Fruit fly (Drosophila melanogaster): Measurements from ENCODE around the gene Ets65A.

The Ets65A gene

dm6 chr3L:6059062-6059708, 38.2 kb upstream of the Ets65A start, which contains the start of gene CG6592 (continued):
- TF ChIP-seq Ets97D (GFP tag; optimal IDR thresholded peaks at IDR 0.05) = peak; percentile 98
- TF ChIP-seq CG5180 (GFP tag; optimal IDR thresholded peaks at IDR 0.05) = no peak
- TF ChIP-seq CG11398 (GFP tag; optimal IDR thresholded peaks at IDR 0.05) = peak; percentile 24
- peak; percentile 70; the same call in 1 of the 2 replicates for TF ChIP-seq chm (GFP tag; IDR thresholded peaks at IDR 0.05)
- TF ChIP-seq CG13123 (GFP tag; optimal IDR thresholded peaks at IDR 0.05) = no peak
- TF ChIP-seq CG6791 (GFP tag; IDR thresholded peaks at IDR 0.05; ENCODE audit: partially characterized antibody) = no peak
- TF ChIP-seq CG17829 (tag; optimal IDR thresholded peaks at IDR 0.05) = peak; percentile 15
- peak; percentile 63 for TF ChIP-seq Myb (GFP tag; optimal IDR thresholded peaks at IDR 0.05)
- no peak for TF ChIP-seq kni (GFP tag; optimal IDR thresholded peaks at IDR 0.05)
- no peak for TF ChIP-seq CG12071 (GFP tag; optimal IDR thresholded peaks at IDR 0.05)
- TF ChIP-seq CG4404 (GFP tag; IDR thresholded peaks at IDR 0.05) = peak; percentile 49
- no peak for TF ChIP-seq bsh (GFP tag; optimal IDR thresholded peaks at IDR 0.05)
- peak in 1 of 2 experiments; percentile 67 for TF ChIP-seq tll (GFP tag; optimal IDR thresholded peaks at IDR 0.05)
- no peak for TF ChIP-seq ind (GFP tag; optimal IDR thresholded peaks at IDR 0.05)
- TF ChIP-seq CG11695 (GFP tag; IDR thresholded peaks at IDR 0.05) = no peak
- TF ChIP-seq Oaz (GFP tag; IDR thresholded peaks at IDR 0.05) = no peak
- no peak for TF ChIP-seq gt (GFP tag; IDR thresholded peaks at IDR 0.05)
- no peak for TF ChIP-seq HLHmδ (GFP tag; optimal IDR thresholded peaks at IDR 0.05)
- peak; percentile 32 for TF ChIP-seq Atf-2 (GFP tag; optimal IDR thresholded peaks at IDR 0.05)
- no peak for TF ChIP-seq CG8281 (tag; optimal IDR thresholded peaks at IDR 0.05)
- no peak for TF ChIP-seq CG15514 (GFP tag; optimal IDR thresholded peaks at IDR 0.05)
- peak; percentile 23 for TF ChIP-seq CG17802 (tag; optimal IDR thresholded peaks at IDR 0.05)
- TF ChIP-seq bbx (GFP tag; IDR thresholded peaks at IDR 0.05; ENCODE audit: partially characterized antibody) = no peak
- no peak for TF ChIP-seq HHEX (GFP tag; optimal IDR thresholded peaks at IDR 0.05)
- no peak for TF ChIP-seq CG5953 (GFP tag; IDR thresholded peaks at IDR 0.05)
- no peak; the same call in 1 of the 2 replicates for TF ChIP-seq E2f1 (GFP tag; IDR thresholded peaks at IDR 0.05)
- no peak for TF ChIP-seq Mrtf (GFP tag; IDR thresholded peaks at IDR 0.05)
- TF ChIP-seq lola (GFP tag; optimal IDR thresholded peaks at IDR 0.05) = peak in 1 of 3 experiments; percentile 63
- no peak for TF ChIP-seq ham (GFP tag; IDR thresholded peaks at IDR 0.05)
- TF ChIP-seq lov (optimal IDR thresholded peaks at IDR 0.05) = no peak
- peak; percentile 73; the same call in 2 of the 3 replicates for TF ChIP-seq lov (GFP tag; IDR thresholded peaks at IDR 0.05)
- TF ChIP-seq Sry-β (GFP tag; optimal IDR thresholded peaks at IDR 0.05) = no peak
- TF ChIP-seq sens (GFP tag) = peak; percentile 80
- no peak for TF ChIP-seq Dbx (GFP tag; IDR thresholded peaks at IDR 0.05)
- peak; percentile 91 for TF ChIP-seq stwl (tag; optimal IDR thresholded peaks at IDR 0.05)
- no peak for TF ChIP-seq sqz (GFP tag; optimal IDR thresholded peaks at IDR 0.05)
- TF ChIP-seq CG7357 (GFP tag; IDR thresholded peaks at IDR 0.05) = no peak
- no peak for TF ChIP-seq ssp (GFP tag; IDR thresholded peaks at IDR 0.05)
- no peak for TF ChIP-seq tup (GFP tag; optimal IDR thresholded peaks at IDR 0.05)
- TF ChIP-seq Optix (GFP tag; IDR thresholded peaks at IDR 0.05) = 0 out of 3 replicates have a peak, but pooled peaks have one; percentile 28
- no peak for TF ChIP-seq corto (GFP tag; optimal IDR thresholded peaks at IDR 0.05)
- TF ChIP-seq CG7987 (GFP tag; optimal IDR thresholded peaks at IDR 0.05) = no peak
- TF ChIP-seq Eip74EF (GFP tag; optimal IDR thresholded peaks at IDR 0.05) = peak in 1 of 2 experiments; percentile 24
- no peak for TF ChIP-seq CG12155 (GFP tag; optimal IDR thresholded peaks at IDR 0.05)
- TF ChIP-seq ac (GFP tag; optimal IDR thresholded peaks at IDR 0.05) = peak; percentile 82
- TF ChIP-seq CG14710 (tag; optimal IDR thresholded peaks at IDR 0.05) = no peak
- TF ChIP-seq usp (GFP tag; optimal IDR thresholded peaks at IDR 0.05) = no peak
- TF ChIP-seq knrl (GFP tag; IDR thresholded peaks at IDR 0.05; ENCODE audit: partially characterized antibody) = peak; percentile 38; the same call in 1 of the 3 replicates
- TF ChIP-seq B-H2 (GFP tag; optimal IDR thresholded peaks at IDR 0.05) = no peak
